Comparison of ENCODE assay signal across 2 worm cellular contexts in the genomic region with DNA sequence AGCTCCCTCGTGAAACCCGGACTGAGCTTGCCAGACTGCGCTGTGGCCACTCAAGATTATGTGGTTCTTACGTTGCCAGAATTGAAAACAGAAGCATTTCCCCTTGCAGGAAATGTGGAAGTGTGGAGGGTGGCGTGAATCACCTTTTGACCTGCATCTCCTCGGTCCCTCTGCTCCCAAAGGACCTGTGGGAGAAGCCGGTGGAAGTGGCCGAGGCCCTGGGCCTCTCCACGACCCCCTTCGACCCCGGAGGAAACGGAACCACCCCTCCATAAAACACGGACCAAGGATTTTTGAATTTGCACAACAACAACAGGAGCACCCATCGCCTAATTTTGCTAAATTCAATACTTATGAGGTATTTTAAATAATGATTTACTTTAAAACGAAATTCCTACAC.
TF ChIP-seq lines count a peak whose summit lies in the region.

No protein-coding gene starts in this region.

TF ChIP-seq in whole organism, L4 larva, 104 proteins besides CTCF, POLR2A, EP300 and RAD21:
- peak; percentile 80; the same call in 1 of the 2 replicates for TF ChIP-seq set-16 (GFP tag; IDR thresholded peaks at IDR 0.05; lab: Robert Waterston, UW)
TF ChIP-seq in whole organism, L4 larva: peak in this region for 1; not testable (repeated sequence) for 103.

TF ChIP-seq in whole organism, young adult, 124 proteins besides CTCF, POLR2A, EP300 and RAD21:
- TF ChIP-seq egrh-3 (GFP tag; IDR thresholded peaks at IDR 0.05; lab: Robert Waterston, UW) = peak; percentile 71; the same call in 1 of the 2 replicates
TF ChIP-seq in whole organism, young adult: peak in this region for 1; not testable (repeated sequence) for 123.
